Worm (Caenorhabditis elegans): Measurements from ENCODE around the gene ZC443.1.

ZC443.1 gene

ce11 chrV:12845247-12845646, 35.4 kb upstream of the ZC443.1 start, which contains the start of gene C44H9.6:
Gene C44H9.6, minus strand, starts transcription at chrV:12845347.
- TF ChIP-seq ZK546.5 (tag; optimal IDR thresholded peaks at IDR 0.05) (no peak), alr-1 (tag; optimal IDR thresholded peaks at IDR 0.05) (no peak), fos-1 (tag; optimal IDR thresholded peaks at IDR 0.05) (peak; percentile 16), nhr-11 (tag; optimal IDR thresholded peaks at IDR 0.05) (no peak)

DNA sequence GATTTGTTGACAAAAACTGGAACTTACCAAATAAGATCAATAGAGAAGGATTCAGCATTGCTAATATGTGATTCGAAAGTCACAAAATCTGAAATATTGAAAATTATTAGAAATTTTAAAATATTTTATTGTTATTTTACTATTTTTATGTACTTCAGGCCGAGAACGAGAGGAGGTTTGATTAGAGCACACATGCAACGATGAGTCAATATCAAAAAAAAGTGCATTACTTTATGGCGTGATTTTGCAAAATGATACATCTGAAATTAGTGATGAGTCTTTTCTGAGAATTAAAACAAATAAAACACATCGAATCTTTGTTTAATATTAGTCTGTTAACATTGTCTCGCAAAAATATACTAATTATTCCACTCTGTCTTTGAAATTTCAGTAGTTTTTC, 34.9 kb upstream of the ZC443.1 start:
- TF ChIP-seq fos-1 (tag; optimal IDR thresholded peaks at IDR 0.05), result peak; percentile 65
- no peak for TF ChIP-seq nhr-77 (tag; optimal IDR thresholded peaks at IDR 0.05)
- TF ChIP-seq ztf-1 (GFP tag; conservative IDR thresholded peaks at IDR 0.05), result no peak

ce11 chrV:12835388-12835787, 25.5 kb upstream of the ZC443.1 start, which contains the start of gene C44H9.4:
Gene C44H9.4, plus strand, starts transcription at chrV:12835688.
- no peak for TF ChIP-seq elt-1 (tag; optimal IDR thresholded peaks at IDR 0.05)
- no peak for TF ChIP-seq R02D3.7 (tag; optimal IDR thresholded peaks at IDR 0.05)
- no peak for TF ChIP-seq aly-2 (tag; optimal IDR thresholded peaks at IDR 0.05)
- TF ChIP-seq C34F6.9 (tag; optimal IDR thresholded peaks at IDR 0.05), result no peak

ce11 chrV:12827219-12827618, 17.3 kb upstream of the ZC443.1 start, which contains the start of gene ugt-15:
Gene ugt-15, plus strand, starts transcription at chrV:12827519.
- TF ChIP-seq dmd-4 (tag; optimal IDR thresholded peaks at IDR 0.05) (no peak), nhr-21 (tag; optimal IDR thresholded peaks at IDR 0.05) (no peak)

DNA sequence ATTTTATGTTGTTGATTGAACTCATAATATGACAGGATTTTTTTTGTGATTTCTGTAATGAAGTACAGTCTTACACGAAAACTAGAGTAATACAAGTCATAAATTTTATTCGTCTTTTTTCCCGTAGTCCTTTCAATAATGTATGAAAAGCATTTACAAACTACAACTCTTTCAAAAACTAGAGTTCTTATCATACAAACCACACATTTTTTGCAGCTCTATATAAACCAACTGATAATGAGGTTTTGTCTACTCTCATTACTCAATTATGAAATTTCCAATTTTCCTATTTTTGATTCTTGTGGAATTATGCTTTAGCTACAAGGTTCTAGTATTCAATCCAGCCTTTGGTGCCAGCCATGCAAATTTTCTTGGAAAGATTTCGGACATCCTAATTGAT, 14.9 kb upstream of the ZC443.1 start, which contains the start of gene ugt-16:
Gene ugt-16, plus strand, starts transcription at position 248 of the 400 bp plus-strand sequence.
- peak; percentile 15 for TF ChIP-seq sma-9 (GFP tag; optimal IDR thresholded peaks at IDR 0.05)
- TF ChIP-seq sma-9 (tag; optimal IDR thresholded peaks at IDR 0.05), result no peak
- no peak for TF ChIP-seq ztf-11 (tag; optimal IDR thresholded peaks at IDR 0.05)
- TF ChIP-seq gmeb-1 (tag; optimal IDR thresholded peaks at IDR 0.05), result peak; percentile 5
- TF ChIP-seq alr-1 (tag; optimal IDR thresholded peaks at IDR 0.05), result no peak
- TF ChIP-seq F13H6.1 (tag; optimal IDR thresholded peaks at IDR 0.05), result no peak
- TF ChIP-seq unc-39 (tag; optimal IDR thresholded peaks at IDR 0.05), result no peak
- peak; percentile 52 for TF ChIP-seq fos-1 (tag; optimal IDR thresholded peaks at IDR 0.05)
- TF ChIP-seq egl-27 (tag; optimal IDR thresholded peaks at IDR 0.05), result no peak

- TF ChIP-seq C34F6.9 (tag; optimal IDR thresholded peaks at IDR 0.05) (no peak), fos-1 (tag; optimal IDR thresholded peaks at IDR 0.05) (peak; percentile 68)
These were observed 12.2 kb upstream of the ZC443.1 start for ce11 chrV:12822065-12822464.

DNA sequence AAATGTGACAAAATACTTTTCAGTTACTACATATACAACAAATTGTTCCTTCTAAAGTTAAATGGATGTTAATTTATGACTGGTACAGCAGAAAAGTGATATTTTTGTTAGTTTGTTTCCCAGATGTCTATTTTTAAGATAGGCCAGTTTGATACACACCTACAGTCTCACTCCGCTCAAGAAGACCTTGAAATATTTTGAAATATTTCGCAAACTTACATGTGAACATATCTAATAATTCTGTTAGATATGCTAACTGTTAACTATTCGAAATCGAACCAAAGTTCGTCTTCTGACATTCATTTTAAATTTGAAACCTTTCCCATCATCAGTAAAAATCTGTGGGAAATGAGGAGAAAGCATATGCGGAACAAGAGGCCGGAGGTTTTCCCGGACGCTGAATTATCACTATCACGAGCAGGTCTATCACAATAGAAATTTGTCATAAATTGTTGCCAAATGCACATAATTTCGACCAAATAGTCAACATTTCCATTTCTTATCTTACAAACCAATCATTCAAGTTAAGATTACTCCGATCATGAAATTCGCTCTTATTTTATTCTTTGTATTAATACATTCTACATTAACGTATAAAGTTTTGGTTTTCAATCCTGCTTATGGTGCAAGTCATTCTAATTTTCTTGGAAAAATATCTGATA, 10.0 kb upstream of the ZC443.1 start, which contains the start of the genes ZC443.4 and ugt-18:
Gene ZC443.4, minus strand, starts transcription at position 95 of the 662 bp plus-strand sequence.
Gene ugt-18, plus strand, starts transcription at position 469 of the 662 bp plus-strand sequence.
- TF ChIP-seq ama-1 (optimal IDR thresholded peaks at IDR 0.05), result no peak
- TF ChIP-seq fos-1 (tag; optimal IDR thresholded peaks at IDR 0.05), result peak; percentile 54
- TF ChIP-seq nhr-129 (tag; optimal IDR thresholded peaks at IDR 0.05), result peak; percentile 57
- TF ChIP-seq nhr-25 (tag; optimal IDR thresholded peaks at IDR 0.05), result no peak

DNA sequence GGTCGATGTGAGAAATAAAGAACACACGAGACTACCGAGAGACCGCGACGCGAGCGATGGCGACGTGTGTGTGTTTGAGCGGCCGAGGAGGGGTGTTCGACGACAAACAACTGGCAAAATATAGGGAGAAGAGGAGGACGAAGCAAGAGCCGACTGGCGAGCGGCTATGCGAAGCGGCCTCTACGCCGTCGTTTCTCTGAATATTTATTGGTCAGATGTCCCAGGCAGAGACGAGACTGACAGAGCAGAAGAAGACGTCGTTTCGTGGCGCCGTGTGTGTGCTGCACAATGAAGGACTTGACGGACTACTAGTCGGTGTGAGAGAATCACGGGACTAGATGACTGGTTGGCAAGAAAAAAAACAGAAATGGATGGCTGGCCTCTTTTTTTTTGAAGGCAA, 9.3 kb upstream of the ZC443.1 start:
- no peak for TF ChIP-seq alr-1 (tag; optimal IDR thresholded peaks at IDR 0.05)
- peak; percentile 43 for TF ChIP-seq nhr-129 (tag; optimal IDR thresholded peaks at IDR 0.05)
- no peak for TF ChIP-seq nhr-25 (tag; optimal IDR thresholded peaks at IDR 0.05)
- TF ChIP-seq nhr-11 (tag; optimal IDR thresholded peaks at IDR 0.05), result no peak
- no peak for TF ChIP-seq nhr-12 (tag; optimal IDR thresholded peaks at IDR 0.05)
- no peak for TF ChIP-seq nhr-6 (tag; optimal IDR thresholded peaks at IDR 0.05)
- TF ChIP-seq sma-9 (GFP tag; optimal IDR thresholded peaks at IDR 0.05), result no peak
- no peak for TF ChIP-seq sma-9 (tag; optimal IDR thresholded peaks at IDR 0.05)
- no peak for TF ChIP-seq egl-27 (tag; optimal IDR thresholded peaks at IDR 0.05)
- no peak for TF ChIP-seq Y55F3AM.14 (GFP tag; optimal IDR thresholded peaks at IDR 0.05)
- TF ChIP-seq mbf-1 (tag; optimal IDR thresholded peaks at IDR 0.05), result no peak
- TF ChIP-seq lin-11 (tag; optimal IDR thresholded peaks at IDR 0.05), result peak; percentile 80
- no peak for TF ChIP-seq fos-1 (tag; optimal IDR thresholded peaks at IDR 0.05)
- TF ChIP-seq mdl-1 (tag; optimal IDR thresholded peaks at IDR 0.05), result peak in 1 of 2 experiments; percentile 7
- peak; percentile 43 for TF ChIP-seq C34F6.9 (tag; optimal IDR thresholded peaks at IDR 0.05)
- TF ChIP-seq unc-55 (GFP tag; optimal IDR thresholded peaks at IDR 0.05), result peak; percentile 29
- no peak for TF ChIP-seq ZK546.5 (tag; optimal IDR thresholded peaks at IDR 0.05)
- TF ChIP-seq zag-1 (tag; optimal IDR thresholded peaks at IDR 0.05), result peak; percentile 27
- TF ChIP-seq blmp-1 (tag; optimal IDR thresholded peaks at IDR 0.05; ENCODE audit: insufficient read depth), result no peak
- TF ChIP-seq R02D3.7 (tag; optimal IDR thresholded peaks at IDR 0.05), result no peak
- peak; percentile 35 for TF ChIP-seq F13H6.1 (tag; optimal IDR thresholded peaks at IDR 0.05)
- TF ChIP-seq ztf-1 (GFP tag; conservative IDR thresholded peaks at IDR 0.05), result no peak
- peak in 1 of 2 experiments; percentile 45 for TF ChIP-seq lsy-2 (tag; optimal IDR thresholded peaks at IDR 0.05)
- no peak for TF ChIP-seq ama-1 (optimal IDR thresholded peaks at IDR 0.05)
- TF ChIP-seq crh-2 (tag; optimal IDR thresholded peaks at IDR 0.05), result peak; percentile 35
- TF ChIP-seq aly-2 (tag; optimal IDR thresholded peaks at IDR 0.05), result no peak
- TF ChIP-seq snpc-4 (tag; optimal IDR thresholded peaks at IDR 0.05), result peak; percentile 24
- no peak for TF ChIP-seq ztf-4 (tag; optimal IDR thresholded peaks at IDR 0.05)
- TF ChIP-seq elt-1 (tag; optimal IDR thresholded peaks at IDR 0.05), result no peak
- no peak for TF ChIP-seq ztf-11 (tag; optimal IDR thresholded peaks at IDR 0.05)
